Worm (Caenorhabditis elegans): ENCODE data around the gene frpr-5.

ce11 chrV:13565781-13566180 lies 29.9 kb upstream of the frpr-5 start, which contains the start of gene slrp-1:
- TF ChIP-seq ama-1 (optimal IDR thresholded peaks at IDR 0.05) (no peak), nhr-77 (tag; optimal IDR thresholded peaks at IDR 0.05) (no peak), egl-27 (tag; optimal IDR thresholded peaks at IDR 0.05) (no peak), elt-3 (tag; optimal IDR thresholded peaks at IDR 0.05) (no peak)
